Worm (Caenorhabditis elegans) whole organism, late embryonic: ENCODE results near the gene sap-49.

Experiments
- ama-1 ChIP-seq: fragments of 150-350 bp; optimal IDR thresholded peaks from 2 replicates; lab custom pipeline; 2014
- ceh-2 ChIP-seq: sonication (generic microtip); optimal IDR thresholded peaks from 2 replicates; lab custom pipeline; 2016; ENCODE audit warnings: missing genotype, missing genetic modification characterization, missing compliant biosample characterization
- ets-4 ChIP-seq: sonication (generic microtip); optimal IDR thresholded peaks from 2 replicates; lab custom pipeline; 2016; ENCODE audit warnings: missing genetic modification characterization, missing compliant biosample characterization
- fkh-10 ChIP-seq: fragments of 150-350 bp; optimal IDR thresholded peaks from 2 replicates; lab custom pipeline; 2014; ENCODE audit warnings: missing biosample characterization, missing genetic modification reagents, missing genetic modification characterization
- nhr-11 ChIP-seq: fragments of 150-350 bp; optimal IDR thresholded peaks from 2 replicates; lab custom pipeline; 2014; ENCODE audit warnings: missing biosample characterization, missing genetic modification characterization
- pqm-1 ChIP-seq: sonication (generic microtip); optimal IDR thresholded peaks from 2 replicates; lab custom pipeline; 2016; ENCODE audit warnings: missing genetic modification characterization, missing compliant biosample characterization
- ttx-3 ChIP-seq: sonication (generic microtip); optimal IDR thresholded peaks from 2 replicates; lab custom pipeline; 2016; ENCODE audit warnings: missing genetic modification reagents, missing genetic modification characterization, missing compliant biosample characterization

ce11 chrII:8017380-8017779 is 18.2 kb downstream of the sap-49 start, which contains the start of gene zyg-11:
- no peak for TF ChIP-seq fkh-10
- TF ChIP-seq ets-4 (tag; lab: Kevin White, UChicago) = no peak
- no peak for TF ChIP-seq ama-1 (lab: Kevin White, UChicago)
- no peak for TF ChIP-seq nhr-11
- no peak for TF ChIP-seq pqm-1
- no peak for TF ChIP-seq ttx-3 (tag; lab: Kevin White, UChicago)
- TF ChIP-seq ceh-2 (tag; lab: Kevin White, UChicago) = no peak
